Worm (Caenorhabditis elegans) whole organism, early embryonic: ENCODE results near the gene rpl-9.

Experiments
- flt-1 ChIP-seq: fragments of 200-800 bp; sonication (Bioruptor generic); IDR thresholded peaks from 2 replicates; pipeline ENCODE4 v1.3.6; 2022; ENCODE audit warnings: missing genetic modification characterization, missing compliant biosample characterization
- tbx-37 ChIP-seq: fragments of 200-800 bp; sonication (Bioruptor generic); conservative IDR thresholded peaks from 2 replicates; pipeline ENCODE4 v1.3.6; 2022; ENCODE audit warnings: missing genetic modification reagents, missing genetic modification characterization, missing compliant biosample characterization

- no peak for TF ChIP-seq flt-1 (GFP tag; lab: Robert Waterston, UW)
- no peak for TF ChIP-seq tbx-37 (GFP tag; lab: Robert Waterston, UW)
Measured at ce11 chrIII:7570083-7570695, 2.4 kb downstream of the rpl-9 start, which contains the start of gene R13A5.7.
